Fruit fly (Drosophila melanogaster) whole organism, pupa: ENCODE data around the gene Dip-B.

ENCODE experiments used
- CG10348 ChIP-seq: fragments of 200-800 bp; sonication (Bioruptor generic); IDR thresholded peaks from 2 replicates; pipeline ENCODE4 v1.3.6; 2022; ENCODE audit warnings: missing biosample characterization, missing genetic modification characterization
- CG12605 ChIP-seq: fragments of 200-800 bp; sonication (Bioruptor generic); IDR thresholded peaks from 2 replicates; pipeline ENCODE4 v1.3.6; 2022; ENCODE audit warnings: missing biosample characterization, missing genetic modification characterization
- CG13204 ChIP-seq: fragments of 200-800 bp; sonication (Bioruptor generic); optimal IDR thresholded peaks from 2 replicates; lab custom pipeline; 2018; ENCODE audit warnings: missing biosample characterization, mild to moderate bottlenecking, missing genetic modification characterization, moderate library complexity
- CG14655 ChIP-seq: fragments of 200-800 bp; sonication (Bioruptor generic); optimal IDR thresholded peaks from 3 replicates; lab custom pipeline; 2017; ENCODE audit warnings: mild to moderate bottlenecking, missing biosample characterization, missing genetic modification reagents, missing genetic modification characterization
- CG8301 ChIP-seq: fragments of 200-800 bp; sonication (Bioruptor generic); optimal IDR thresholded peaks from 2 replicates; lab custom pipeline; 2018; ENCODE audit warnings: missing biosample characterization, mild to moderate bottlenecking, missing genetic modification characterization
- Ets98B ChIP-seq: fragments of 200-800 bp; sonication (Bioruptor generic); IDR thresholded peaks from 2 replicates; pipeline ENCODE4 v1.3.6; 2022; ENCODE audit warnings: missing biosample characterization, missing genetic modification characterization
- Pif1A ChIP-seq: fragments of 200-800 bp; sonication (Bioruptor generic); optimal IDR thresholded peaks from 3 replicates; lab custom pipeline; 2016; ENCODE audit warnings: missing biosample characterization, missing genetic modification characterization
- Pif1B ChIP-seq: fragments of 200-800 bp; sonication (Bioruptor generic); optimal IDR thresholded peaks from 3 replicates; lab custom pipeline; 2016; ENCODE audit warnings: missing biosample characterization, missing genetic modification characterization
- Snoo ChIP-seq: fragments of 200-800 bp; sonication (Bioruptor generic); optimal IDR thresholded peaks from 3 replicates; lab custom pipeline; 2017; ENCODE audit warnings: missing biosample characterization, mild to moderate bottlenecking, missing genetic modification characterization, inconsistent platforms
- gl ChIP-seq: fragments of 200-800 bp; sonication (Bioruptor generic); optimal IDR thresholded peaks from 2 replicates; lab custom pipeline; 2018; ENCODE audit warnings: missing biosample characterization, mild to moderate bottlenecking, missing genetic modification characterization

- TF ChIP-seq CG13204 (GFP tag; lab: Kevin White, UChicago): no peak
- no peak for TF ChIP-seq CG12605
- TF ChIP-seq CG14655 (GFP tag; lab: Kevin White, UChicago): no peak
- TF ChIP-seq Ets98B: no peak
- TF ChIP-seq CG8301: no peak
- no peak for TF ChIP-seq CG10348 (GFP tag; lab: Robert Waterston, UW)
- no peak for TF ChIP-seq Pif1B (GFP tag; lab: Kevin White, UChicago)
- TF ChIP-seq Pif1A: no peak
- no peak for TF ChIP-seq Snoo (tag; lab: Kevin White, UChicago)
- no peak for TF ChIP-seq gl
Measured at dm6 chr3R:13820483-13820882, 38.4 kb downstream of the Dip-B start.
